Fruit fly (Drosophila melanogaster) Kc167 (cell line): ENCODE data around the gene CG10560.

Source experiments
- Myc ChIP-seq: fragments of >200 bp; optimal IDR thresholded peaks from 2 replicates; lab custom pipeline; 2017; ENCODE audit warnings: missing external identifiers
- Sin3A ChIP-seq: fragments of >200 bp; optimal IDR thresholded peaks from 2 replicates; lab custom pipeline; 2018; ENCODE audit warnings: missing external identifiers
- h ChIP-seq: fragments of >200 bp; optimal IDR thresholded peaks from 3 replicates; lab custom pipeline; 2018; ENCODE audit warnings: missing external identifiers
- insv ChIP-seq: fragments of >200 bp; optimal IDR thresholded peaks from 3 replicates; lab custom pipeline; 2018; ENCODE audit warnings: missing external identifiers
- psq ChIP-seq: fragments of >200 bp; optimal IDR thresholded peaks from 2 replicates; lab custom pipeline; 2017; ENCODE audit warnings: missing external identifiers
- ttk ChIP-seq: sonication (Bioruptor generic); optimal IDR thresholded peaks from 2 replicates; lab custom pipeline; 2017; ENCODE audit warnings: missing external identifiers

Gene CG10560

DNA sequence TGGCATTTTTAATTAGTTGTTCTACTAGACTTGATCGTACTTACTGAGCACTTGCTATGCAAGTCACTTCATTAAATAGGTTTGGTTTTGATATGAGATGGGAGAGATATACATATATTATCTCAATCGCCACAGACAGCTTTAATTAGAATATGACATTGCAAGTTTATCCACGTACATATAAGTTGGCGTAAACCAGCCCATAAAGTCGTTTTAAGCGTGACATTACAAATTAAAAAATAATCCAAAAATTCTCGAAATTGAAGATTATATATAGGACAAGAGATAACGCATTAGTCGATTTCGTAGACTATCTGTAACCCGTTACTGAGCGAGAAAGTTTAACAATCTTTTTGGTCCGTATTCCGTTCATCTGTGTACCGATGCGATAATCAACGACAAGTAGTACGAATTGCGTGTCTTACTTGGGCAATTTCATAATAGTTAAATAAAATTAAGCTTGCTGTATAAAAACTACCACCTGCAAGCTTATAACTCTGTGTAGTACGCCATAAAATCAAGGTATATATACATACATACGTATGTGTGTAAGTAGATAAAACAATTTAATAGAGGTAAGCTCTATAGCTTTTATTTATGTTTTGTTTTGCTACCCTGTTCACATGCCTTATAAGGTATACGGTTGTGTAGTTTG lies at the start of gene CG10560:
Gene CG10560, minus strand, starts transcription at position 51 of the 655 bp plus-strand sequence.
- TF ChIP-seq insv (lab: Kevin White, UChicago) (no peak), Myc (lab: Kevin White, UChicago) (no peak), ttk (lab: Kevin White, UChicago) (no peak), psq (no peak), Sin3A (lab: Kevin White, UChicago) (no peak), h (lab: Kevin White, UChicago) (no peak)

DNA sequence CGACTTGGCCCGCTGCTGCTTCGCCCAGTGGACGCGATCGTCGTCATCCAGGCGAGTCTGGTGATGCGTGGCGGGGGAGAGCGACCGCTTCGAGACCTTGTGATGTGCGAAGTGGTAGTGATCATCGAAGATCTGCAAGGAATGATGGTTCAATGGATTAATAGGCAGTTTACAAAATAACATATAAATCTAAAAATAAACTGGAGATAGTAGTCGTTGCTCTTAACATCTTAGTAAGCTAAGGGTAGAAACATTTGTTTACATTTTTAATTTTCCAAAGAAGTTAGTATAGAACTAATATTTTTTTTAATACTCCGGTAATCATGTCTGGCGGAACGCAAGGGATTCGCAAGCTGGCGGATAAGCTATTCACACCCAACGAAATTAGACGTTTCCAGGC lies 38.1 kb upstream of the CG10560 start, which contains the start of gene ND-49L:
Gene ND-49L, plus strand, starts transcription at position 301 of the 400 bp plus-strand sequence.
- no peak for TF ChIP-seq Sin3A (lab: Kevin White, UChicago)
- TF ChIP-seq insv (lab: Kevin White, UChicago), result no peak

DNA sequence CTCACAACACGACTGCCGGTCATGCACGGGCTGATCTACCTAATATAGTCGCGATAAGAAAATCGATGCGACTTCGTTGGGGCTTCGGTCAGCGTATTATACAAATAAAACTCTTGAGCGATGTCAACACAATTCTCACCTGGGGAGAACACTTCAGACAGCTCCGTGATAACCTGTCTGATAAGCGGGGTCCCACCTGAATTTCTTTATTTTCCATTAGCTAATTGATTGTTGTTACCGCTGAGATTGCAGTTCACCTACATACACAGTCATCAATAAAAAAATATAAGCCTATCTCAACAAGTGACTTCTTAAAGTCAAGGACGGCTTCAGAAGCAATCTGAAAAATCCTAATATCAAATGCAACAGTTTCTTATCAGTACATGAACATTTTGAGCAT lies 27.0 kb upstream of the CG10560 start, which contains the start of gene tobi:
Gene tobi, minus strand, starts transcription at position 23 of the 400 bp plus-strand sequence.
- no peak for TF ChIP-seq insv (lab: Kevin White, UChicago)
- no peak for TF ChIP-seq Myc (lab: Kevin White, UChicago)
- TF ChIP-seq h (lab: Kevin White, UChicago), result no peak
- TF ChIP-seq Sin3A (lab: Kevin White, UChicago), result no peak
- no peak for TF ChIP-seq psq
- TF ChIP-seq ttk (lab: Kevin White, UChicago), result no peak

DNA sequence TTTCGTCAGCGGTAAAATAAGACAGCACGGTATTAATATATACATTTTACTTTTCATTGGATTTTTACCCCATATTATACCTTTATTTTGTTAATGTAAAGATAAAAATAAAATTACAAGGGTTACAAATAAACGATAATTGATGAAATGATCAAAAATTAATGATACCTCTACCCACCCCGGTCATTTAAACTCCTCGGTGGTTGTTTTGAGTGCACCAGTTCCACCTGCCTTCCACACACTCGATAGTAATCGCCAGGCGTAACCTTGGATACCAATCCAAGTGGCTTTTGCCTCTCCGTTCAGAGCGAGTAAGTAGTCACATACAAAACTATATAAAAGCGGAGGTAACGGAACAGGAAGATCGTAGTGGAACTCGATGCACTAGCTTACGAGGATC lies 20.1 kb upstream of the CG10560 start, which contains the start of gene rha:
Gene rha, plus strand, starts transcription at position 301 of the 400 bp plus-strand sequence.
- no peak for TF ChIP-seq h (lab: Kevin White, UChicago)
- TF ChIP-seq psq, result no peak
- TF ChIP-seq Sin3A (lab: Kevin White, UChicago), result no peak
- TF ChIP-seq ttk (lab: Kevin White, UChicago), result no peak
- TF ChIP-seq Myc (lab: Kevin White, UChicago), result no peak
- TF ChIP-seq insv (lab: Kevin White, UChicago), result no peak

DNA sequence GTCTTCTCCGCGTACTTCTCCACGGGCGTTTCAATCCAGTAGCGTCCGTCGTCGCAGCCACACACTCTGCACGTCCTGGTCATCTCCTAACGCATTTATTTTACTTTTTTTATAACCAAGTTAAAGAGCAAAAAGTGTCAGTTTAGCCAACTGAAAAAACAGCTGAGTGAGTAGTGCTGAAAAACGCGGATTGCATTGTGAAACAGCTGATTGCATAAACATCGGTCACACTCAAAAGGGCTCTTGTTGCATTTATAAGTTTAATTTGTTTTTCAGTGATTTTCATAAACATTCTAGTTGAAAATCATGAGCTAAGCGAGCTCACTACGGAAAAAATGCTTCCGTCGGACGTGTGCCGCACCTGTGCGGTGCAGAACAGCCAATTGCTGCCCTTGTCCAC lies 15.2 kb upstream of the CG10560 start, which contains the start of the genes CG10669 and CG11902:
Gene CG10669, minus strand, starts transcription at position 179 of the 400 bp plus-strand sequence.
Gene CG11902, plus strand, starts transcription at position 193 of the 400 bp plus-strand sequence.
- no peak for TF ChIP-seq Sin3A (lab: Kevin White, UChicago)
- TF ChIP-seq psq, result no peak
- TF ChIP-seq h (lab: Kevin White, UChicago), result no peak
- TF ChIP-seq insv (lab: Kevin White, UChicago), result no peak

DNA sequence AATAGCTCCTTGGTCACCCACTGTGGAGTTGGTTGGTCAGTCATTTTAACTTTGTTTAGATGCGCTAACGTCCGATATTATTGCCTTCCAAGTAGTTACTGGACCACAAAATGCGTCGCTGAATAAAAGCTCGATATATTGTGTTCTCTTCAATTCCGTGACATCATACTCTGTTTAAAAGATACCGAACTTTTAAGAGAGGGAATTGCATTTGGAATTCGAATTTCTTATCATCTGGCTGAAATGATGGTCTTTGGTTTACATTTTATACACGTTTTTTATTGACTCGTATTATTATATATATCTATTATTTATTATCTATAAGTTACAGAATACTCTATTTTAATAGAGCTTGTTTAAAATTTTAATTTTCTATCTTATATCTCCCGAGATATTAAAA lies 11.2 kb upstream of the CG10560 start, which contains the start of gene CHKov2:
Gene CHKov2, minus strand, starts transcription at position 101 of the 400 bp plus-strand sequence.
- TF ChIP-seq Sin3A (lab: Kevin White, UChicago) (no peak), insv (lab: Kevin White, UChicago) (no peak), Myc (lab: Kevin White, UChicago) (no peak), psq (no peak), h (lab: Kevin White, UChicago) (no peak), ttk (lab: Kevin White, UChicago) (no peak)

DNA sequence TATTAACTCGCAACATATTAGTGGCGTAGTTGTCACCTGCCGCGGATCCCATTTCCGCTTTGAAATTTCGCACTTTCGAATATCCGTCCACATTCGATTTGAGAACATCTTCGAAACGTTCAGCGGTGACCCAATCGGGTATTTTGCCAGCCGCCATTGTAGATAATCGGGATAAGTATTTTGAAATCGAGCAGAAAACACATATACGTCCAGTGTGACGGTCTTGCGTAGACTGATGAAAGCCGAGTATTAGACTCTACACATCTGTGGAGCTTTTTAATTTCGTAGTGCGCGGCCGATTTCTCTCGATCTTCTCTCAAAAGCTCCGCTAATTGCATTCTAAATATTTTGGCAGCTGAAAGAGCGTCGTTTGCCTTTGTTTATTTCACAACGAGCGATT lies 9.2 kb upstream of the CG10560 start, which contains the start of gene CHKov1:
Gene CHKov1, minus strand, starts transcription at position 238 of the 400 bp plus-strand sequence.
- no peak for TF ChIP-seq ttk (lab: Kevin White, UChicago)
- no peak for TF ChIP-seq insv (lab: Kevin White, UChicago)
- TF ChIP-seq Sin3A (lab: Kevin White, UChicago), result no peak

DNA sequence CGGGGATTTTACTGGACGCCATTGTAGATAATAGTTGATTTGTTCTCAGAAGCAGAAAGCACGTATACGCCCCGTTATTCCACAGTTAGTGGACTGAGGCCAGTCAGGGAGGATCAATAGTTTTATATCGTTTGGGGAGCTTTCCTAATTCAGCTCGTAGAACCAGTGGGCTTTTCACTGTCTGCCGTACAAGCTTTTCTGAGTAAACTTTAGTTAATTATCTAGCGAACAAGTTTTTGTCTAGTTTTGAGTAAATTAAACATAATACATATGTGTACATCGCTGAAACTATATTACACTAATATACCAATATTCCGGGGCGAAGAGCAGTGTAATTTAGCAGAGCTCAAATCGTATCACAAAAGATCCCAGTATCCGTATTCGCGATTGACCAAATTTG lies 2.8 kb upstream of the CG10560 start, which contains the start of gene CG10562:
Gene CG10562, minus strand, starts transcription at position 101 of the 400 bp plus-strand sequence.
- TF ChIP-seq ttk (lab: Kevin White, UChicago) (no peak), psq (no peak), Sin3A (lab: Kevin White, UChicago) (no peak), insv (lab: Kevin White, UChicago) (no peak), Myc (lab: Kevin White, UChicago) (no peak), h (lab: Kevin White, UChicago) (no peak)

DNA sequence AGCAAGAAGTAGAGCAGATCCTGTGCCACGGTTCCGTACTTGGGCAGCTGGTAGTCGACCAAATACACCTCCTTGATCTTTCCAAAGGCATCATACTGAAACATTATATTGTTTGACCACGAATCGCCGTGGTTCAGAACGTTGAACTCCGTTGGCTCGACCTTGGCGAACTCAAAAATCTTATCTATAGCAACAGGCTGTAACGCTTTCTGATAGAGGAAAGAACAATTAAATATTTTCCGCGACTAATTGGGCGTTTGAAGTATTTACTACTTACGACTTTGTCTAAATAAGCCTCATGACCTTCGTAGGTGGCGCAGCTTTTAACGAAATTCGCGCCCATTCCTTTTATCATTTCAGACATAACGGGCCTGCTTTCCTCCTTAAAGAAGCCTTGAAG lies 1.8 kb upstream of the CG10560 start:
- TF ChIP-seq Myc (lab: Kevin White, UChicago), result no peak
- no peak for TF ChIP-seq insv (lab: Kevin White, UChicago)
- no peak for TF ChIP-seq Sin3A (lab: Kevin White, UChicago)
- TF ChIP-seq psq, result no peak
- no peak for TF ChIP-seq h (lab: Kevin White, UChicago)
- TF ChIP-seq ttk (lab: Kevin White, UChicago), result no peak

DNA sequence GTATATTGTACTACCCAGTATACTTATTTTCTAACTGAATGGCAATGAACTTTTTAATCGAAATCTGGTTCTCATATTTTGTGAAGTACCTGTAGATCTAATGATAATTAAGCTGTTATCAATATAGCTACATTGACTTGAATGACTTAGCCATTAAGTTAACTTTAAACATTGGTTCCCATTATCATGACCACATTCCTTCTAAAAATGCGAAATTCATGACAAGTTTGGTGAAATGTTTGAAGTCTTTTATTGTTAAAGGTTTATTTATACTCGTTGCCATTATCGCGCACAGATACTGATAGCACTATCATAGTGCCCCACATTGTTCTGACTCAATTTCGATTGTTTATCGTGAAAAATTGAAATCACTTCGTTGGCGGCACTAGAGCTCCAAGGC lies 997 bp upstream of the CG10560 start:
- no peak for TF ChIP-seq ttk (lab: Kevin White, UChicago)
- TF ChIP-seq psq, result no peak
- no peak for TF ChIP-seq h (lab: Kevin White, UChicago)
- no peak for TF ChIP-seq Myc (lab: Kevin White, UChicago)
- no peak for TF ChIP-seq insv (lab: Kevin White, UChicago)
- TF ChIP-seq Sin3A (lab: Kevin White, UChicago), result no peak

DNA sequence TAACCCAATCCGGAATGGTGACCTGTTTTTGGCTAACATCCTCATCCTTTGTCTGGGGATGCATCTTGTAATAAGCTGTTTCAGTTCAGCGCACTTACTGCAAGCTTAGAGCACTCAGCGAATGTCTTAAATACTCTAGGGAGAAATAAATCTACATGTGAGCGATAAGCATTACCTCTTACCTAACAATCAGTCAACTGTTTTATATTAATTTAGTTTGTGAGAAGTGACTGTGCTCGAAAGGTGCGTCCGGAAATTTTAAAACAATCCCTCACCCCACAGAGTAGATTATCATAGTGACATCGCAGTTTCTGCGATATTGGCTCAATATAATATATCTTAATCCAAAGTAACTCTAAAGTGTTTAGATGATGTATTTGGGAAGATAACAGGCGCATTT lies 1.9 kb downstream of the CG10560 start, which contains the start of gene CG10553:
Gene CG10553, minus strand, starts transcription at position 101 of the 400 bp plus-strand sequence.
- no peak for TF ChIP-seq Sin3A (lab: Kevin White, UChicago)
- no peak for TF ChIP-seq ttk (lab: Kevin White, UChicago)
- no peak for TF ChIP-seq insv (lab: Kevin White, UChicago)
- TF ChIP-seq psq, result no peak
- TF ChIP-seq h (lab: Kevin White, UChicago), result no peak
- no peak for TF ChIP-seq Myc (lab: Kevin White, UChicago)

DNA sequence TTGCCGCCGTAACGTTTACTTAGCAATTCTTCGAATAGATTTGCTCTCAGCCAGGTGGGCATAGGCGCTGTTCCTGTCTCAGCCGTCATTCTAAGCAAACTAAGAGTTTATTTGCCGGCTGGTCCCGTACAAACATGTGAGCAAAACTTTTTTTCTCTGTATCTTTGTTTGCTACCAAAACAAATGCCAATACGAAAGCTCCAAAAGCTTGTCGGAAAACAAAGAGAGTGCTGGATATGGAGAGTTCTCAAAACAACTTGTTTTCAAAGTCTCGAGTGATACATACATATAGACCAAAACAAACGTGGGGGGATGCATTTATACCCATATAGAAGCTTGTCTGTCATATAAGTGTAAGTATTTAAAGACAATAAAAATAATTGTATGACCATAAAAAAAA lies 3.9 kb downstream of the CG10560 start, which contains the start of gene CG10559:
Gene CG10559, minus strand, starts transcription at position 101 of the 400 bp plus-strand sequence.
- no peak for TF ChIP-seq psq
- no peak for TF ChIP-seq h (lab: Kevin White, UChicago)
- TF ChIP-seq Sin3A (lab: Kevin White, UChicago), result no peak
- no peak for TF ChIP-seq ttk (lab: Kevin White, UChicago)
- no peak for TF ChIP-seq insv (lab: Kevin White, UChicago)
- no peak for TF ChIP-seq Myc (lab: Kevin White, UChicago)
